Comparison of ENCODE assay signal across 1 fruit fly cellular context in the genomic region with DNA sequence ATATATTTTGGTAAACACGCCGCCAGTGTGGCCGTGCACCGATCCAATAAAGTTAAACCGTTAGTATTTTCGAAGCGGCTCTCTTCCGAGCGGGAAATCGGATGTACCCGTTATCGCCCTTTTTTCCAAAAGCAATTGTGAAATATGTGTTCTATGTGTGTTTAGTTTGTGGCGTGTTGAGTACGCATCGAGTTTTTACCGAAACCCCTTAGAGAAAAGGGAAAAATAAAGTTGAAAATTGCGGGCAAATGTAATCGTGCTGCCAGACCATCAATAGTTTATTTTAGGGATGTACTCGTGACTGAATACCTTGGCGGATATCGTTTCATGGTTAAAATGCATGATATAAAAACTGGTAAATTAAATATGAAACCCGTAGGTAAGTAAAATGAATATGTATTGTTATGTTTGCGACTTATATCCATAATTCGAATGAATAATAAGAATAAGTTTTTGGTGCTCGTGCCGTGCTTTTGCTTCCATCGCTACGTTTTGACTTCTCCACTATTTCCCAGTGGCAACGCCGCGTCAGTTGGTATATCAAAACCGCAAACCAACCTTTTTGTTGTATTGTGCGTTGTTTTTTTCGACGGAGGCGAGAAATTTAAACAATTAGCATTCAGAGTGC.
A peak's percentile ranks its signal among the peaks of the same experiment; 100 is the strongest.
TF ChIP-seq lines count a peak whose summit lies in the region.

Gene Mettl2, minus strand, starts transcription at position 51 of the 628 bp plus-strand sequence.
Gene Bgb, plus strand, starts transcription at position 527 of the 628 bp plus-strand sequence.

TF ChIP-seq in whole organism, embryonic, 481 proteins besides CTCF, POLR2A, EP300 and RAD21 (continued from another document and continues in another):
- TF ChIP-seq ham (GFP tag; IDR thresholded peaks at IDR 0.05; lab: Robert Waterston, UW) (0 out of 2 replicates have a peak, but pooled peaks have one; percentile 31), ERR (GFP tag; optimal IDR thresholded peaks at IDR 0.05; lab: Kevin White, UChicago) (peak; percentile 28), HLHmδ (GFP tag; optimal IDR thresholded peaks at IDR 0.05; lab: Kevin White, UChicago) (no peak), CG13894 (tag; optimal IDR thresholded peaks at IDR 0.05; lab: Kevin White, UChicago) (peak; percentile 45), CG6654 (GFP tag; optimal IDR thresholded peaks at IDR 0.05; lab: Kevin White, UChicago) (peak; percentile 16), CG6683 (GFP tag; optimal IDR thresholded peaks at IDR 0.05; lab: Kevin White, UChicago) (peak; percentile 26), peb (GFP tag; IDR thresholded peaks at IDR 0.05; lab: Robert Waterston, UW) (peak; percentile 38; the same call in 1 of the 2 replicates), Fer3 (tag; optimal IDR thresholded peaks at IDR 0.05; lab: Kevin White, UChicago) (peak; percentile 77), Deaf1 (tag; optimal IDR thresholded peaks at IDR 0.05; lab: Kevin White, UChicago) (peak; percentile 27), Oaz (GFP tag; IDR thresholded peaks at IDR 0.05; lab: Robert Waterston, UW) (peak; percentile 49), CG43689 (GFP tag; IDR thresholded peaks at IDR 0.05; lab: Robert Waterston, UW) (no peak), CG31388 (GFP tag; optimal IDR thresholded peaks at IDR 0.05; lab: Kevin White, UChicago) (peak; percentile 43), az2 (GFP tag; optimal IDR thresholded peaks at IDR 0.05; lab: Kevin White, UChicago) (peak; percentile 72), CG13624 (GFP tag; optimal IDR thresholded peaks at IDR 0.05; lab: Kevin White, UChicago) (peak; percentile 78), CG1832 (GFP tag; optimal IDR thresholded peaks at IDR 0.05; lab: Kevin White, UChicago) (no peak), Sox100B (GFP tag; optimal IDR thresholded peaks at IDR 0.05; lab: Kevin White, UChicago) (no peak), Camta (GFP tag; optimal IDR thresholded peaks at IDR 0.05; lab: Kevin White, UChicago) (peak; percentile 75), YL-1 (GFP tag; optimal IDR thresholded peaks at IDR 0.05; lab: Kevin White, UChicago) (peak; percentile 58), CG10209 (GFP tag; optimal IDR thresholded peaks at IDR 0.05; lab: Kevin White, UChicago) (peak; percentile 55), ac (GFP tag; optimal IDR thresholded peaks at IDR 0.05; lab: Kevin White, UChicago) (no peak), CG15479 (GFP tag; optimal IDR thresholded peaks at IDR 0.05; lab: Kevin White, UChicago) (no peak), wek (GFP tag; optimal IDR thresholded peaks at IDR 0.05; lab: Kevin White, UChicago) (no peak), bowl (GFP tag; IDR thresholded peaks at IDR 0.05; lab: Robert Waterston, UW) (no peak), Hey (tag; optimal IDR thresholded peaks at IDR 0.05; lab: Kevin White, UChicago) (no peak), E2f1 (GFP tag; IDR thresholded peaks at IDR 0.05; lab: Robert Waterston, UW) (peak; percentile 71), Ada2b (GFP tag; IDR thresholded peaks at IDR 0.05; lab: Robert Waterston, UW) (peak; percentile 71), CG16779 (GFP tag; IDR thresholded peaks at IDR 0.05; lab: Robert Waterston, UW) (peak; percentile 68; the same call in 1 of the 2 replicates), CG17912 (GFP tag; optimal IDR thresholded peaks at IDR 0.05; lab: Kevin White, UChicago) (no peak), so (GFP tag; IDR thresholded peaks at IDR 0.05; lab: Robert Waterston, UW) (no peak; the same call in 2 of the 3 replicates), her (GFP tag; optimal IDR thresholded peaks at IDR 0.05; lab: Kevin White, UChicago) (peak; percentile 46), wdn (GFP tag; IDR thresholded peaks at IDR 0.05; lab: Robert Waterston, UW) (peak; percentile 59; the same call in 1 of the 2 replicates), schlank (tag; optimal IDR thresholded peaks at IDR 0.05; lab: Kevin White, UChicago) (peak; percentile 46), lola (GFP tag; optimal IDR thresholded peaks at IDR 0.05; lab: Kevin White, UChicago) (peak in 1 of 3 experiments; percentile 72), E2f2 (GFP tag; IDR thresholded peaks at IDR 0.05; lab: Robert Waterston, UW) (peak; percentile 80), CG10366 (GFP tag; IDR thresholded peaks at IDR 0.05; lab: Robert Waterston, UW) (peak; percentile 69), Dip2 (GFP tag; IDR thresholded peaks at IDR 0.05; lab: Robert Waterston, UW) (no peak), da (GFP tag; optimal IDR thresholded peaks at IDR 0.05; lab: Kevin White, UChicago) (peak; percentile 61), lbe (GFP tag; optimal IDR thresholded peaks at IDR 0.05; lab: Kevin White, UChicago) (peak; percentile 2), Vsx1 (GFP tag; optimal IDR thresholded peaks at IDR 0.05; lab: Kevin White, UChicago) (no peak), CG1603 (tag; optimal IDR thresholded peaks at IDR 0.05; lab: Kevin White, UChicago) (peak; percentile 70), HHEX (GFP tag; optimal IDR thresholded peaks at IDR 0.05; lab: Kevin White, UChicago) (peak; percentile 32), hth (optimal IDR thresholded peaks at IDR 0.05; lab: Kevin White, UChicago) (no peak), bigmax (GFP tag; optimal IDR thresholded peaks at IDR 0.05; lab: Kevin White, UChicago) (no peak), Dek (tag; optimal IDR thresholded peaks at IDR 0.05; lab: Kevin White, UChicago) (peak; percentile 61), CG11723 (GFP tag; optimal IDR thresholded peaks at IDR 0.05; lab: Kevin White, UChicago) (no peak), Bdp1 (GFP tag; optimal IDR thresholded peaks at IDR 0.05; lab: Kevin White, UChicago) (peak; percentile 39), CG12236 (GFP tag; optimal IDR thresholded peaks at IDR 0.05; lab: Kevin White, UChicago) (peak; percentile 20), prd (optimal IDR thresholded peaks at IDR 0.05; lab: Kevin White, UChicago) (no peak), prd (GFP tag; IDR thresholded peaks at IDR 0.05; lab: Robert Waterston, UW) (peak; percentile 91), dmrt11E (tag; optimal IDR thresholded peaks at IDR 0.05; lab: Kevin White, UChicago) (peak; percentile 67), Gsc (GFP tag; IDR thresholded peaks at IDR 0.05; lab: Robert Waterston, UW) (peak; percentile 64), CG15696 (tag; optimal IDR thresholded peaks at IDR 0.05; lab: Kevin White, UChicago) (peak; percentile 89), HmgD (GFP tag; optimal IDR thresholded peaks at IDR 0.05; lab: Kevin White, UChicago) (peak; percentile 53), vfl (GFP tag; optimal IDR thresholded peaks at IDR 0.05; lab: Kevin White, UChicago) (peak; percentile 47), CG11456 (GFP tag; IDR thresholded peaks at IDR 0.05; lab: Robert Waterston, UW) (peak; percentile 86), CG4820 (GFP tag; optimal IDR thresholded peaks at IDR 0.05; lab: Kevin White, UChicago) (peak; percentile 80), emc (GFP tag; optimal IDR thresholded peaks at IDR 0.05; lab: Kevin White, UChicago) (peak; percentile 48), CG18262 (tag; optimal IDR thresholded peaks at IDR 0.05; lab: Kevin White, UChicago) (peak; percentile 72), otp (GFP tag; IDR thresholded peaks at IDR 0.05; lab: Robert Waterston, UW) (0 out of 3 replicates have a peak, but pooled peaks have one; percentile 34), D19B (GFP tag; optimal IDR thresholded peaks at IDR 0.05; lab: Kevin White, UChicago) (peak; percentile 63), slou (GFP tag; optimal IDR thresholded peaks at IDR 0.05; lab: Kevin White, UChicago) (peak; percentile 63), zfh2 (GFP tag; optimal IDR thresholded peaks at IDR 0.05; lab: Kevin White, UChicago) (peak; percentile 91), jing (GFP tag; optimal IDR thresholded peaks at IDR 0.05; lab: Kevin White, UChicago) (no peak), run (tag; optimal IDR thresholded peaks at IDR 0.05; lab: Kevin White, UChicago) (peak; percentile 81), CG10147 (GFP tag; optimal IDR thresholded peaks at IDR 0.05; lab: Kevin White, UChicago) (peak; percentile 76), CG8089 (GFP tag; optimal IDR thresholded peaks at IDR 0.05; lab: Kevin White, UChicago) (peak; percentile 62), gro (GFP tag; optimal IDR thresholded peaks at IDR 0.05; lab: Kevin White, UChicago) (peak; percentile 81), CHES-1-like (GFP tag; optimal IDR thresholded peaks at IDR 0.05; lab: Kevin White, UChicago) (peak; percentile 80), CG5953 (GFP tag; IDR thresholded peaks at IDR 0.05; lab: Robert Waterston, UW) (no peak), B-H2 (GFP tag; optimal IDR thresholded peaks at IDR 0.05; lab: Kevin White, UChicago) (no peak), CG10654 (GFP tag; optimal IDR thresholded peaks at IDR 0.05; lab: Kevin White, UChicago) (peak; percentile 68), pum (GFP tag; optimal IDR thresholded peaks at IDR 0.05; lab: Kevin White, UChicago) (peak; percentile 88), CG18764 (GFP tag; optimal IDR thresholded peaks at IDR 0.05; lab: Kevin White, UChicago) (peak; percentile 72), PHDP (tag; optimal IDR thresholded peaks at IDR 0.05; lab: Kevin White, UChicago) (peak; percentile 57), zf30C (GFP tag; optimal IDR thresholded peaks at IDR 0.05; lab: Kevin White, UChicago) (no peak), CG6813 (GFP tag; optimal IDR thresholded peaks at IDR 0.05; lab: Kevin White, UChicago) (no peak), CG4730 (GFP tag; IDR thresholded peaks at IDR 0.05; lab: Robert Waterston, UW) (peak; percentile 77), kay (GFP tag; optimal IDR thresholded peaks at IDR 0.05; lab: Kevin White, UChicago) (peak; percentile 74), Blimp-1 (GFP tag; optimal IDR thresholded peaks at IDR 0.05; lab: Kevin White, UChicago) (no peak), ash1 (GFP tag; optimal IDR thresholded peaks at IDR 0.05; lab: Kevin White, UChicago) (no peak), z (GFP tag; IDR thresholded peaks at IDR 0.05; lab: Robert Waterston, UW) (no peak), CG11093 (GFP tag; IDR thresholded peaks at IDR 0.05; lab: Robert Waterston, UW) (peak; percentile 49; the same call in 1 of the 3 replicates), vvl (GFP tag; IDR thresholded peaks at IDR 0.05; lab: Robert Waterston, UW) (peak; percentile 81), chn (GFP tag; optimal IDR thresholded peaks at IDR 0.05; lab: Kevin White, UChicago) (peak; percentile 78), D19A (tag; optimal IDR thresholded peaks at IDR 0.05; lab: Kevin White, UChicago) (no peak), CG2129 (GFP tag; IDR thresholded peaks at IDR 0.05; lab: Robert Waterston, UW; ENCODE audit: partially characterized antibody) (peak; percentile 57), CG3163 (GFP tag; optimal IDR thresholded peaks at IDR 0.05; lab: Kevin White, UChicago) (peak; percentile 49), CG3726 (GFP tag; IDR thresholded peaks at IDR 0.05; lab: Robert Waterston, UW) (peak; percentile 76; the same call in 2 of the 3 replicates), chm (GFP tag; IDR thresholded peaks at IDR 0.05; lab: Robert Waterston, UW) (0 out of 2 replicates have a peak, but pooled peaks have one; percentile 35), nerfin-2 (GFP tag; IDR thresholded peaks at IDR 0.05; lab: Robert Waterston, UW; ENCODE audit: partially characterized antibody) (no peak), D (optimal IDR thresholded peaks at IDR 0.05; lab: Kevin White, UChicago) (no peak), D (GFP tag; optimal IDR thresholded peaks at IDR 0.05; lab: Kevin White, UChicago) (peak; percentile 46), CG4707 (GFP tag; optimal IDR thresholded peaks at IDR 0.05; lab: Kevin White, UChicago) (no peak), stc (GFP tag; IDR thresholded peaks at IDR 0.05; lab: Robert Waterston, UW) (0 out of 2 replicates have a peak, but pooled peaks have one; percentile 39), Sry-β (GFP tag; optimal IDR thresholded peaks at IDR 0.05; lab: Kevin White, UChicago) (peak; percentile 30), Med (GFP tag; lab: Kevin White, UChicago) (peak; percentile 94), Sin3A (optimal IDR thresholded peaks at IDR 0.05; lab: Kevin White, UChicago) (peak; percentile 95), gcm2 (GFP tag; optimal IDR thresholded peaks at IDR 0.05; lab: Kevin White, UChicago) (no peak), cas (GFP tag; IDR thresholded peaks at IDR 0.05; lab: Robert Waterston, UW) (peak; percentile 75), CG17612 (GFP tag; IDR thresholded peaks at IDR 0.05; lab: Robert Waterston, UW) (peak; percentile 69), CG8765 (GFP tag; IDR thresholded peaks at IDR 0.05; lab: Robert Waterston, UW) (peak; percentile 81), Lhr (GFP tag; optimal IDR thresholded peaks at IDR 0.05; lab: Kevin White, UChicago) (no peak), CG8944 (GFP tag; optimal IDR thresholded peaks at IDR 0.05; lab: Kevin White, UChicago) (peak; percentile 73), CG16863 (GFP tag; optimal IDR thresholded peaks at IDR 0.05; lab: Kevin White, UChicago) (peak; percentile 49), twi (tag; optimal IDR thresholded peaks at IDR 0.05; lab: Kevin White, UChicago) (peak; percentile 59), jumu (GFP tag; optimal IDR thresholded peaks at IDR 0.05; lab: Kevin White, UChicago) (peak; percentile 84), chif (GFP tag; optimal IDR thresholded peaks at IDR 0.05; lab: Kevin White, UChicago) (peak; percentile 70 to 84), seq (GFP tag; IDR thresholded peaks at IDR 0.05; lab: Robert Waterston, UW) (peak; percentile 44; the same call in 1 of the 2 replicates), CG32532 (GFP tag; IDR thresholded peaks at IDR 0.05; lab: Robert Waterston, UW) (peak; percentile 83), pros (GFP tag; optimal IDR thresholded peaks at IDR 0.05; lab: Kevin White, UChicago) (no peak), CG6689 (GFP tag; IDR thresholded peaks at IDR 0.05; lab: Robert Waterston, UW) (peak; percentile 88), repo (GFP tag; optimal IDR thresholded peaks at IDR 0.05; lab: Kevin White, UChicago) (peak; percentile 45), Dip3 (GFP tag; optimal IDR thresholded peaks at IDR 0.05; lab: Kevin White, UChicago) (peak; percentile 80), ken (GFP tag; IDR thresholded peaks at IDR 0.05; lab: Robert Waterston, UW) (peak; percentile 76), CG9797 (GFP tag; optimal IDR thresholded peaks at IDR 0.05; lab: Kevin White, UChicago) (peak; percentile 76), CG13123 (GFP tag; optimal IDR thresholded peaks at IDR 0.05; lab: Kevin White, UChicago) (peak; percentile 50), GATAe (GFP tag; conservative IDR thresholded peaks at IDR 0.05; lab: Robert Waterston, UW) (peak; percentile 70), CG17186 (GFP tag; optimal IDR thresholded peaks at IDR 0.05; lab: Kevin White, UChicago) (peak; percentile 53), hkb (optimal IDR thresholded peaks at IDR 0.05; lab: Kevin White, UChicago) (peak; percentile 64), hkb (GFP tag; IDR thresholded peaks at IDR 0.05; lab: Robert Waterston, UW) (peak; percentile 37; the same call in 1 of the 2 replicates), CG11695 (GFP tag; IDR thresholded peaks at IDR 0.05; lab: Robert Waterston, UW) (peak; percentile 81; the same call in 2 of the 3 replicates), CG4282 (GFP tag; optimal IDR thresholded peaks at IDR 0.05; lab: Kevin White, UChicago) (no peak), CG31224 (GFP tag; IDR thresholded peaks at IDR 0.05; lab: Robert Waterston, UW) (peak; percentile 72)
